Worm (Caenorhabditis elegans) whole organism, L1 larva: ENCODE measurements around the gene emb-1.

Experiments used
- C16A3.4 ChIP-seq: fragments of 150-350 bp; optimal IDR thresholded peaks from 2 replicates; lab custom pipeline; 2014; ENCODE audit warnings: missing biosample characterization, missing genetic modification characterization
- F16B12.6 ChIP-seq: fragments of 150-350 bp; optimal IDR thresholded peaks from 2 replicates; lab custom pipeline; 2014; ENCODE audit warnings: missing biosample characterization, missing genetic modification characterization
- Y116A8C.19 ChIP-seq: sonication (generic microtip); optimal IDR thresholded peaks from 2 replicates; lab custom pipeline; 2016; ENCODE audit warnings: missing compliant biosample characterization, missing genetic modification characterization, borderline replicate concordance
- alr-1 ChIP-seq: fragments of 200-800 bp; sonication (Bioruptor generic); optimal IDR thresholded peaks from 2 replicates; lab custom pipeline; 2018; ENCODE audit warnings: borderline replicate concordance, mild to moderate bottlenecking, missing genetic modification characterization, missing compliant biosample characterization
- ama-1 ChIP-seq: fragments of 150-350 bp; optimal IDR thresholded peaks from 2 replicates; lab custom pipeline; 2014
- blmp-1 ChIP-seq: fragments of 150-350 bp; optimal IDR thresholded peaks from 2 replicates; lab custom pipeline; 2014; ENCODE audit warnings: missing biosample characterization, missing genetic modification characterization
- ceh-63 ChIP-seq: fragments of 200-800 bp; sonication (Bioruptor generic); optimal IDR thresholded peaks from 2 replicates; lab custom pipeline; 2018; ENCODE audit warnings: mild to moderate bottlenecking, missing genetic modification characterization, missing compliant biosample characterization
- ceh-8 ChIP-seq: fragments of 200-800 bp; sonication (Bioruptor generic); optimal IDR thresholded peaks from 2 replicates; lab custom pipeline; 2018; ENCODE audit warnings: mild to moderate bottlenecking, missing genetic modification characterization, moderate library complexity, missing compliant biosample characterization
- ceh-82 ChIP-seq, 3 experiments: fragments of 150-350 bp in 1 of 3; sonication (generic microtip) in 2 of 3; optimal IDR thresholded peaks; 2 replicates each; lab custom pipeline; 2014 to 2017; ENCODE audit warnings: missing biosample characterization in 3 of 3, missing genetic modification characterization in 3 of 3
- ceh-88 ChIP-seq: fragments of 200-800 bp; sonication (Bioruptor generic); IDR thresholded peaks from 2 replicates; pipeline ENCODE4 v1.3.6; 2022; ENCODE audit warnings: missing genetic modification characterization, missing compliant biosample characterization
- dsc-1 ChIP-seq: sonication (generic microtip); optimal IDR thresholded peaks from 2 replicates; lab custom pipeline; 2016; ENCODE audit warnings: mild to moderate bottlenecking, missing genetic modification characterization, missing compliant biosample characterization
- efl-3 ChIP-seq: fragments of 200-800 bp; sonication (Bioruptor generic); optimal IDR thresholded peaks from 2 replicates; lab custom pipeline; 2018; ENCODE audit warnings: mild to moderate bottlenecking, missing genetic modification characterization, missing compliant biosample characterization
- egl-27 ChIP-seq, 2 experiments: fragments of 150-350 bp in 1 of 2; sonication (generic microtip); optimal IDR thresholded peaks; 3 replicates each; lab custom pipeline; 2017 to 2018; ENCODE audit warnings: missing biosample characterization in 2 of 2, missing genetic modification characterization in 2 of 2, missing genetic modification reagents in 2 of 2
- elt-2 ChIP-seq: sonication (generic microtip); optimal IDR thresholded peaks from 2 replicates; lab custom pipeline; 2016; ENCODE audit warnings: missing genetic modification characterization, mild to moderate bottlenecking, inconsistent platforms, missing compliant biosample characterization, missing genetic modification reagents
- elt-3 ChIP-seq, 6 experiments: fragments of 150-350 bp in 1 of 6; sonication (generic microtip); optimal IDR thresholded peaks; 2 replicates each; lab custom pipeline; 2017 to 2018; ENCODE audit warnings: missing biosample characterization in 6 of 6, missing genetic modification characterization in 6 of 6, inconsistent platforms in 1 of 6
- fkh-10 ChIP-seq: sonication (generic microtip); optimal IDR thresholded peaks from 2 replicates; lab custom pipeline; 2017; ENCODE audit warnings: missing biosample characterization, missing genetic modification reagents, missing genetic modification characterization
- fkh-4 ChIP-seq: sonication (generic microtip); optimal IDR thresholded peaks from 2 replicates; lab custom pipeline; 2016; ENCODE audit warnings: missing compliant biosample characterization, missing genetic modification characterization, borderline replicate concordance
- fkh-8 ChIP-seq: sonication (generic microtip); optimal IDR thresholded peaks from 2 replicates; lab custom pipeline; 2016; ENCODE audit warnings: mild to moderate bottlenecking, missing genetic modification characterization, missing compliant biosample characterization
- fos-1 ChIP-seq: fragments of 150-350 bp; optimal IDR thresholded peaks from 2 replicates; lab custom pipeline; 2014; ENCODE audit warnings: missing biosample characterization, missing genetic modification characterization
- hlh-4 ChIP-seq: sonication (generic microtip); optimal IDR thresholded peaks from 2 replicates; lab custom pipeline; 2016; ENCODE audit warnings: mild to moderate bottlenecking, missing genetic modification characterization, missing compliant biosample characterization
- hpl-2 ChIP-seq: fragments of 150-350 bp; optimal IDR thresholded peaks from 2 replicates; lab custom pipeline; 2014; ENCODE audit warnings: missing biosample characterization, missing genetic modification reagents, missing genetic modification characterization
- isw-1 ChIP-seq: fragments of 200-800 bp; sonication (Bioruptor generic); IDR thresholded peaks from 2 replicates; pipeline ENCODE4 v1.3.6; 2022; ENCODE audit warnings: missing genetic modification characterization, missing compliant biosample characterization
- lin-13 ChIP-seq: fragments of 150-350 bp; optimal IDR thresholded peaks from 2 replicates; lab custom pipeline; 2014; ENCODE audit warnings: missing biosample characterization, missing genetic modification reagents, missing genetic modification characterization
- lin-15B ChIP-seq: fragments of 150-350 bp; sonication (generic microtip); optimal IDR thresholded peaks from 3 replicates; lab custom pipeline; 2014; ENCODE audit warnings: missing biosample characterization, missing genetic modification characterization
- lin-35 ChIP-seq, 2 experiments: fragments of 150-350 bp; optimal IDR thresholded peaks; 2 replicates each; lab custom pipeline; 2014; ENCODE audit warnings: missing biosample characterization in 2 of 2, missing genetic modification characterization in 2 of 2, missing genetic modification reagents in 2 of 2
- lir-3 ChIP-seq: sonication (generic microtip); optimal IDR thresholded peaks from 2 replicates; lab custom pipeline; 2016; ENCODE audit warnings: mild to moderate bottlenecking, missing genetic modification characterization, moderate library complexity, missing compliant biosample characterization; ENCODE audit not compliant: poor library complexity
- lsy-2 ChIP-seq, 2 experiments: fragments of 150-350 bp; optimal IDR thresholded peaks; 2 replicates each; lab custom pipeline; 2014; ENCODE audit warnings: missing biosample characterization in 2 of 2, missing genetic modification characterization in 2 of 2
- mdl-1 ChIP-seq, 2 experiments: fragments of 150-350 bp; optimal IDR thresholded peaks; 2 replicates each; lab custom pipeline; 2014 to 2017; ENCODE audit warnings: missing biosample characterization in 2 of 2, missing genetic modification characterization in 2 of 2, inconsistent platforms in 1 of 2
- mef-2 ChIP-seq: fragments of 150-350 bp; optimal IDR thresholded peaks from 2 replicates; lab custom pipeline; 2014; ENCODE audit warnings: missing biosample characterization, missing genetic modification characterization
- nhr-11 ChIP-seq: fragments of 150-350 bp; optimal IDR thresholded peaks from 2 replicates; lab custom pipeline; 2014; ENCODE audit warnings: missing biosample characterization, missing genetic modification characterization
- nhr-19 ChIP-seq: fragments of 200-800 bp; sonication (Bioruptor generic); conservative IDR thresholded peaks from 2 replicates; pipeline ENCODE4 v1.3.6; 2022; ENCODE audit warnings: missing genetic modification characterization, missing compliant biosample characterization
- nhr-47 ChIP-seq: sonication (generic microtip); optimal IDR thresholded peaks from 2 replicates; lab custom pipeline; 2016; ENCODE audit warnings: mild to moderate bottlenecking, missing genetic modification characterization, moderate library complexity, missing compliant biosample characterization
- nhr-71 ChIP-seq: sonication (generic microtip); optimal IDR thresholded peaks from 2 replicates; lab custom pipeline; 2016; ENCODE audit warnings: mild to moderate bottlenecking, missing genetic modification characterization, moderate library complexity, missing compliant biosample characterization
- nhr-76 ChIP-seq: sonication (generic microtip); optimal IDR thresholded peaks from 2 replicates; lab custom pipeline; 2017; ENCODE audit warnings: missing biosample characterization, missing genetic modification characterization
- nhr-77 ChIP-seq: fragments of 150-350 bp; optimal IDR thresholded peaks from 2 replicates; lab custom pipeline; 2014; ENCODE audit warnings: missing biosample characterization, missing genetic modification characterization
- nhr-85 ChIP-seq: sonication (generic microtip); peaks from one replicate; lab custom pipeline; 2016; ENCODE audit warnings: missing genetic modification characterization, inconsistent platforms, missing compliant biosample characterization
- pag-3 ChIP-seq: sonication (generic microtip); optimal IDR thresholded peaks from 2 replicates; lab custom pipeline; 2017; ENCODE audit warnings: missing genetic modification characterization, mild to moderate bottlenecking, missing compliant biosample characterization, antibody characterized with exemption, borderline replicate concordance; ENCODE audit not compliant: insufficient read depth
- pax-3 ChIP-seq: fragments of 200-800 bp; sonication (Bioruptor generic); optimal IDR thresholded peaks from 2 replicates; lab custom pipeline; 2018; ENCODE audit warnings: mild to moderate bottlenecking, missing genetic modification characterization, moderate library complexity, missing compliant biosample characterization
- rnt-1 ChIP-seq: sonication (generic microtip); optimal IDR thresholded peaks from 2 replicates; lab custom pipeline; 2016; ENCODE audit warnings: mild to moderate bottlenecking, missing genetic modification characterization, moderate library complexity, missing compliant biosample characterization
- snpc-4 ChIP-seq: fragments of 150-350 bp; optimal IDR thresholded peaks from 2 replicates; lab custom pipeline; 2014; ENCODE audit warnings: missing biosample characterization, missing genetic modification characterization
- snu-23 ChIP-seq: sonication (generic microtip); optimal IDR thresholded peaks from 2 replicates; lab custom pipeline; 2016; ENCODE audit warnings: missing genetic modification characterization, missing compliant biosample characterization
- sox-4 ChIP-seq: sonication (generic microtip); optimal IDR thresholded peaks from 2 replicates; lab custom pipeline; 2016; ENCODE audit warnings: missing genetic modification characterization, missing compliant biosample characterization
- sptf-1 ChIP-seq: fragments of 150-350 bp; optimal IDR thresholded peaks from 2 replicates; lab custom pipeline; 2014; ENCODE audit warnings: missing biosample characterization, missing genetic modification characterization
- sup-37 ChIP-seq: fragments of 200-800 bp; sonication (Bioruptor generic); optimal IDR thresholded peaks from 2 replicates; lab custom pipeline; 2018; ENCODE audit warnings: mild to moderate bottlenecking, missing genetic modification characterization, missing compliant biosample characterization
- swsn-7 ChIP-seq: sonication (generic microtip); optimal IDR thresholded peaks from 2 replicates; lab custom pipeline; 2016; ENCODE audit warnings: missing genetic modification characterization, missing compliant biosample characterization
- tlp-1 ChIP-seq: fragments of 150-350 bp; optimal IDR thresholded peaks from 2 replicates; lab custom pipeline; 2014; ENCODE audit warnings: missing biosample characterization, missing genetic modification characterization
- unc-62 ChIP-seq: fragments of 150-350 bp; optimal IDR thresholded peaks from 2 replicates; lab custom pipeline; 2014; ENCODE audit warnings: missing biosample characterization, missing genetic modification reagents, missing genetic modification characterization
- unc-98 ChIP-seq: fragments of 200-800 bp; sonication (Bioruptor generic); IDR thresholded peaks from 2 replicates; pipeline ENCODE4 v1.3.6; 2022; ENCODE audit warnings: missing genetic modification characterization, missing compliant biosample characterization
- xbp-1 ChIP-seq: sonication (generic microtip); optimal IDR thresholded peaks from 2 replicates; lab custom pipeline; 2016; ENCODE audit warnings: missing genetic modification characterization, missing compliant biosample characterization
- zag-1 ChIP-seq: fragments of 150-350 bp; optimal IDR thresholded peaks from 2 replicates; lab custom pipeline; 2014; ENCODE audit warnings: missing biosample characterization, missing genetic modification characterization
- ztf-11 ChIP-seq, 2 experiments: sonication (generic microtip); optimal IDR thresholded peaks; 2 replicates each; lab custom pipeline; 2016 to 2017; ENCODE audit warnings: missing genetic modification characterization in 2 of 2, missing biosample characterization in 1 of 2, missing compliant biosample characterization in 1 of 2

emb-1 gene

ce11 chrIII:5188426-5188825 is 15.2 kb downstream of the emb-1 start, which contains the start of gene K10D2.8:
K10D2.8 (plus strand) TSS chrIII:5188726.
- TF ChIP-seq ztf-11 (tag; optimal IDR thresholded peaks at IDR 0.05; lab: Kevin White, UChicago) (no peak), elt-2 (tag; lab: Kevin White, UChicago) (no peak)

DNA sequence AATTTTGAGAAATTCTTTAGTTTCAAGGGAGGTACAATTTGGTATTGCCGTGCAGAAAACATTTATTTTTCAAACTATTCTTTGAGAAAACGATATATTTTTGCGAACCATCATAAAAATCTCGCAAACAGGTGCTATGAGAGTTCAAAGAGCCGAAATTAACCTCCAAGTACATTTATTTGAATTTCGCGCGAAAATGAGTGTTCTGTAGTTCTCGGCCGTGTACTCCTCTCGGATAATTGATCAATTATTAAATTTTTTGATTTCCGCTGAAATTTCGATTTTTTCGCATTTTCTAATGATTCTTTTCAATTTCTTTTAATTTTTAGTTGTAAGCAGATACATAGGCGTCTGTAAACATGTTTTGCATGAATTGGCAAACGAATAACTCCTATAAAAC is 16.9 kb downstream of the emb-1 start:
- TF ChIP-seq ceh-82 (tag; optimal IDR thresholded peaks at IDR 0.05; lab: Kevin White, UChicago): peak in 1 of 3 experiments; percentile 8
- no peak for TF ChIP-seq mef-2 (tag; lab: Kevin White, UChicago)
- peak; percentile 34 to 59 for TF ChIP-seq lsy-2 (tag; optimal IDR thresholded peaks at IDR 0.05; lab: Kevin White, UChicago)
- no peak for TF ChIP-seq ceh-88 (GFP tag; lab: Robert Waterston, UW)
- no peak for TF ChIP-seq pag-3 (tag; lab: Kevin White, UChicago)
- peak; percentile 79 for TF ChIP-seq nhr-85 (tag; lab: Kevin White, UChicago)
- peak; percentile 70 for TF ChIP-seq nhr-71 (tag; lab: Kevin White, UChicago)
- peak; percentile 56 for TF ChIP-seq fkh-4 (tag; lab: Kevin White, UChicago)
- TF ChIP-seq Y116A8C.19 (tag; lab: Kevin White, UChicago): no peak
- no peak for TF ChIP-seq mdl-1 (tag; optimal IDR thresholded peaks at IDR 0.05; lab: Kevin White, UChicago)
- TF ChIP-seq swsn-7 (tag; lab: Kevin White, UChicago): peak; percentile 48
- TF ChIP-seq sup-37 (GFP tag; lab: Kevin White, UChicago): no peak
- TF ChIP-seq snu-23: peak; percentile 39
- peak; percentile 91 for TF ChIP-seq rnt-1 (tag; lab: Kevin White, UChicago)
- no peak for TF ChIP-seq fkh-8 (tag; lab: Kevin White, UChicago)
- peak; percentile 16 for TF ChIP-seq pax-3
- TF ChIP-seq hpl-2 (GFP tag; lab: Kevin White, UChicago): no peak
- TF ChIP-seq hlh-4: no peak
- TF ChIP-seq sox-4 (tag; lab: Kevin White, UChicago): peak; percentile 60
- TF ChIP-seq sptf-1 (tag; lab: Kevin White, UChicago): no peak
- no peak for TF ChIP-seq snpc-4 (tag; lab: Kevin White, UChicago)
- TF ChIP-seq unc-98 (GFP tag; lab: Robert Waterston, UW): no peak
- TF ChIP-seq dsc-1 (tag; lab: Kevin White, UChicago): peak; percentile 41
- TF ChIP-seq nhr-47 (tag; lab: Kevin White, UChicago): peak; percentile 64
- no peak for TF ChIP-seq F16B12.6 (tag; lab: Kevin White, UChicago)
- no peak for TF ChIP-seq lin-15B (tag; lab: Kevin White, UChicago)
- peak; percentile 85 to 93 for TF ChIP-seq lin-35 (GFP tag; optimal IDR thresholded peaks at IDR 0.05; lab: Kevin White, UChicago)
- TF ChIP-seq lin-13 (GFP tag; lab: Kevin White, UChicago): no peak
- no peak for TF ChIP-seq isw-1 (GFP tag; lab: Robert Waterston, UW)
- TF ChIP-seq ama-1 (lab: Kevin White, UChicago): no peak
- TF ChIP-seq elt-3 (tag; optimal IDR thresholded peaks at IDR 0.05; lab: Kevin White, UChicago): no peak
- no peak for TF ChIP-seq tlp-1
- no peak for TF ChIP-seq ceh-8 (GFP tag; lab: Kevin White, UChicago)
- TF ChIP-seq efl-3 (GFP tag; lab: Kevin White, UChicago): no peak
- TF ChIP-seq zag-1 (tag; lab: Kevin White, UChicago): no peak
- TF ChIP-seq nhr-19 (GFP tag; lab: Robert Waterston, UW): peak; percentile 65
- TF ChIP-seq xbp-1 (tag; lab: Kevin White, UChicago): peak; percentile 50
- peak; percentile 84 for TF ChIP-seq lir-3
- no peak for TF ChIP-seq nhr-77 (tag; lab: Kevin White, UChicago)
- peak; percentile 18 for TF ChIP-seq blmp-1
- TF ChIP-seq C16A3.4 (tag; lab: Kevin White, UChicago): no peak
- TF ChIP-seq nhr-76 (tag; lab: Kevin White, UChicago): no peak
- TF ChIP-seq nhr-11 (tag; lab: Kevin White, UChicago): no peak
- TF ChIP-seq egl-27 (tag; optimal IDR thresholded peaks at IDR 0.05; lab: Kevin White, UChicago): no peak
- TF ChIP-seq unc-62 (GFP tag; lab: Kevin White, UChicago): no peak
- TF ChIP-seq ceh-63 (GFP tag; lab: Kevin White, UChicago): no peak
- no peak for TF ChIP-seq fkh-10 (GFP tag; lab: Kevin White, UChicago)
- TF ChIP-seq alr-1 (tag; lab: Kevin White, UChicago): no peak
- TF ChIP-seq fos-1: peak; percentile 23
